Fruit fly (Drosophila melanogaster): ENCODE measurements around the gene CG9920.

DNA sequence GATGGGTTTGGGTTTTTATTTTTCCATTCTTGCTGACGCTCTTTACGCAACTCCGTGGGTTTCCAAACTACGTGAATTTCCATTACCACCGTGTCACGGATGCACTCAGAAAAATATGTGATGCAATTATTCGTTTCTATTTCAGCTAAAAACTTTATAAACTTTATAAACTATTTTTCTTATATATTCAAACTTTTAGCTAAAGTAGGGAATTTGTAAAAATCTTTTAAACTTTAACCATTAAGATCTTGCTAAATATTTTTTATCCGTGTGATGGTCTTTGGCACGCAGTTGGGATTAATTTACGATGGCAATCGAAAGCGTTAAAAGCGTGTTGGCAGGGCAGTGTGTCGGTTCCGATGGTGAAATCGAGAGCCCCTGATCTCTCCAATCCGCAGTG, 2.5 kb downstream of the CG9920 start:
- TF ChIP-seq CG8478 (optimal IDR thresholded peaks at IDR 0.05) = no peak
- no peak for TF ChIP-seq CTCF (optimal IDR thresholded peaks at IDR 0.05)
